Worm (Caenorhabditis elegans) whole organism, midembryonic: ENCODE data around the gene K09E9.1.

Experiments used
- T22C8.4 ChIP-seq: fragments of 200-800 bp; sonication (Bioruptor generic); IDR thresholded peaks from 2 replicates; pipeline ENCODE4 v1.3.6; 2022; ENCODE audit warnings: missing genetic modification characterization, missing compliant biosample characterization
- cog-1 ChIP-seq: sonication (generic microtip); optimal IDR thresholded peaks from 2 replicates; lab custom pipeline; 2016; ENCODE audit warnings: missing genetic modification characterization, missing compliant biosample characterization
- flt-1 ChIP-seq: fragments of 200-800 bp; sonication (Bioruptor generic); IDR thresholded peaks from 2 replicates; pipeline ENCODE4 v1.3.6; 2022; ENCODE audit warnings: missing genetic modification characterization, missing compliant biosample characterization
- klf-2 ChIP-seq: fragments of 200-800 bp; sonication (Bioruptor generic); conservative IDR thresholded peaks from 2 replicates; pipeline ENCODE4 v1.3.6; 2022; ENCODE audit warnings: missing genetic modification reagents, missing genetic modification characterization, missing compliant biosample characterization
- med-1 ChIP-seq: sonication (generic microtip); optimal IDR thresholded peaks from 2 replicates; lab custom pipeline; 2017; ENCODE audit warnings: missing genetic modification characterization, mild to moderate bottlenecking, missing compliant biosample characterization, antibody characterized with exemption, missing genetic modification reagents; ENCODE audit not compliant: insufficient read depth
- ref-1 ChIP-seq: fragments of 200-800 bp; sonication (Bioruptor generic); conservative IDR thresholded peaks from 2 replicates; pipeline ENCODE4 v1.3.6; 2022; ENCODE audit warnings: missing genetic modification reagents, missing genetic modification characterization, missing compliant biosample characterization
- tab-1 ChIP-seq: fragments of 200-800 bp; sonication (Bioruptor generic); IDR thresholded peaks from 2 replicates; pipeline ENCODE4 v1.3.6; 2022; ENCODE audit warnings: missing genetic modification characterization, missing compliant biosample characterization
- ztf-23 ChIP-seq: fragments of 200-800 bp; sonication (Bioruptor generic); IDR thresholded peaks from 2 replicates; pipeline ENCODE4 v1.3.6; 2022; ENCODE audit warnings: missing genetic modification reagents, missing genetic modification characterization, missing compliant biosample characterization
- ztf-29 ChIP-seq: fragments of 200-800 bp; sonication (Bioruptor generic); IDR thresholded peaks from 2 replicates; pipeline ENCODE4 v1.3.6; 2022; ENCODE audit warnings: missing genetic modification reagents, missing genetic modification characterization, missing compliant biosample characterization

Gene K09E9.1

DNA sequence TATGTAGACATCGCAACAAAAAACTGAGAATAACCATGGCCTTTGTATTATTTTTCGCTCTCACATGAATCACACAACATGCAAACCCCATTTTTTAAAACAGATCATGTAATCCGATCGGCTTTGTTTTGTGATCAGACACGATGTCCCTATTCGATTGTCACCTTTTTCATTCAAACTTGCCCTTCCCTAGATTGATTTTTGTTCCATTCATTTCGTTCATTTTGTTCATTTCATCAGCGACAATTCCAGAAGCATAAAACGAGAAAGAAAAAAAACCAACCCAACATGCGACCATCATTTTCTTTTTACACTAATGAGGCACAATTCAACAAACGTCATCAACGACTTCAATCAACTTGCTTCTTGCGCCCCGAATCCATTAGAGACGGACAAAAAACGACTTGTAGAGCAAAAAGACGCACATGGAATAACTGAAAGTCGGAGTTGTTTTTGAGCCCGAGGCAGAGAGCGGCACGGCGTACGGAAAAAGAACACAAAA is 30.7 kb downstream of the K09E9.1 start, which contains the start of gene F59D12.3:
Gene F59D12.3, minus strand, starts transcription at position 51 of the 502 bp plus-strand sequence.
- no peak for TF ChIP-seq klf-2 (GFP tag; lab: Robert Waterston, UW)
- TF ChIP-seq ztf-23 (GFP tag; lab: Robert Waterston, UW): no peak
- no peak for TF ChIP-seq tab-1 (GFP tag; lab: Robert Waterston, UW)
- no peak for TF ChIP-seq T22C8.4 (GFP tag; lab: Robert Waterston, UW)

DNA sequence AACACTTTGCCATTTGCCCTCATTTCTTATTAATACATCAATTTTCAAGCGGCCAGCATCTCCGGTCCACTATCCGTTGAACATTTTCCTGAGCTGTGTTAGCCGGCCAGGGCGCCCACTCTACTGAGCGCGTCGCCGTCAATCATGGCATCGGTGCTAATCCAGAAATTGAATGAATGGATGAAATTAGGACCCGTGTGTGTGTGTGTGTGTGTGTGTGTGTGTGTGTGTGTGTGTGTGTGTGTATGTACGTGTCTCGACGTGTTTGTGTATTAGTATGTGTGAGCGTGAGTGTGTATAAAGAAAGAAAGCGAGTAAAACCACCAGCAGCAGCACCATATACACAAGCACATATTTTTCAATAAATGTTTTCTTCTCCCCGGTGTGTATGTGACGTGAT is 32.9 kb downstream of the K09E9.1 start:
- TF ChIP-seq T22C8.4 (GFP tag; lab: Robert Waterston, UW) (no peak), flt-1 (GFP tag; lab: Robert Waterston, UW) (no peak), cog-1 (tag; lab: Kevin White, UChicago) (no peak), ztf-23 (GFP tag; lab: Robert Waterston, UW) (no peak), ref-1 (GFP tag; lab: Robert Waterston, UW) (no peak), med-1 (GFP tag; lab: Kevin White, UChicago) (no peak), ztf-29 (GFP tag; lab: Robert Waterston, UW) (no peak), tab-1 (GFP tag; lab: Robert Waterston, UW) (no peak), klf-2 (GFP tag; lab: Robert Waterston, UW) (no peak)

DNA sequence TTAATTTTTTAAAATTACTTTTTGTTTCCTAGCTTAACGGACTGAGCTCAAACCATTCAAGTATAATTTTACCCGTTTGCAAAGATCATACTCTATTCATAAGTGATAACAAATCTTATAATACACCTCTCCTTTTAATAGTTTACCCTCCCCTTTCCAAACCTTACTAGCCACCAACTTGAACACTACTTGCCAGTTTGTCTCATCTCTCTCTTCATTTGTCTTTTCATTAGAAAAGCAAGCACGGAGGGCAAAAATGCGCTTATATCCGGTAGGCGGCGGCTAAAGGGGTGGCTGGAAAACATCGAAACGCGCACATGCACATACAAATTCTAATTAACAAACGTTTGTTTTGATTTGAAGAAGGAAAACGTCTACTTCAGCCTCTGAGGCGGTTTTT is 34.7 kb downstream of the K09E9.1 start:
- no peak for TF ChIP-seq cog-1 (tag; lab: Kevin White, UChicago)
- TF ChIP-seq tab-1 (GFP tag; lab: Robert Waterston, UW): no peak
- TF ChIP-seq T22C8.4 (GFP tag; lab: Robert Waterston, UW): no peak
- TF ChIP-seq med-1 (GFP tag; lab: Kevin White, UChicago): no peak
- TF ChIP-seq ref-1 (GFP tag; lab: Robert Waterston, UW): no peak
- no peak for TF ChIP-seq flt-1 (GFP tag; lab: Robert Waterston, UW)
- no peak for TF ChIP-seq klf-2 (GFP tag; lab: Robert Waterston, UW)
- no peak for TF ChIP-seq ztf-29 (GFP tag; lab: Robert Waterston, UW)
- TF ChIP-seq ztf-23 (GFP tag; lab: Robert Waterston, UW): no peak

- TF ChIP-seq ztf-23 (GFP tag; lab: Robert Waterston, UW) (no peak), ztf-29 (GFP tag; lab: Robert Waterston, UW) (no peak), T22C8.4 (GFP tag; lab: Robert Waterston, UW) (no peak), flt-1 (GFP tag; lab: Robert Waterston, UW) (no peak), ref-1 (GFP tag; lab: Robert Waterston, UW) (no peak), med-1 (GFP tag; lab: Kevin White, UChicago) (no peak), cog-1 (tag; lab: Kevin White, UChicago) (no peak), tab-1 (GFP tag; lab: Robert Waterston, UW) (no peak), klf-2 (GFP tag; lab: Robert Waterston, UW) (no peak)
Measured at ce11 chrX:15655623-15656022, 35.3 kb downstream of the K09E9.1 start.

DNA sequence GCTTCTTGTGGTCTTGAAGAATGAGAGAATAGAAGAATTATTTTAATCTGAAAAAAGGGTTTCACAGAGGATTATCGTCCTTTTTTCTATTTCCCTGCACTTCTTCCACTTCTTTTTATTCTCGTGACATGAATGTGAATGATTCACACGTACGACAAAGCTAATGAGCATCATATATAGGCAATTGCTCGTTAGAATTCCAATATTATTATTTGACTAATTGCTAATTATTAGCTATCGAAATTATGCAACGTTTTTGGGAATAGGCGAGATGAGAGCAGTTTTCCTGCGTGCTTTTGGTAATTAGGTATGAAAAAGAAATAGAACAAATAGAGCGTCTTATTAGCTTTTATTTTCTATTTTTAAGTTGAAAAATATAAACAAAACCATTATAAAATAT is 37.5 kb downstream of the K09E9.1 start:
- no peak for TF ChIP-seq ztf-23 (GFP tag; lab: Robert Waterston, UW)
- TF ChIP-seq ztf-29 (GFP tag; lab: Robert Waterston, UW): no peak
- no peak for TF ChIP-seq klf-2 (GFP tag; lab: Robert Waterston, UW)
- no peak for TF ChIP-seq T22C8.4 (GFP tag; lab: Robert Waterston, UW)
- TF ChIP-seq flt-1 (GFP tag; lab: Robert Waterston, UW): no peak
- TF ChIP-seq tab-1 (GFP tag; lab: Robert Waterston, UW): no peak
- no peak for TF ChIP-seq med-1 (GFP tag; lab: Kevin White, UChicago)
- TF ChIP-seq ref-1 (GFP tag; lab: Robert Waterston, UW): no peak
- no peak for TF ChIP-seq cog-1 (tag; lab: Kevin White, UChicago)

DNA sequence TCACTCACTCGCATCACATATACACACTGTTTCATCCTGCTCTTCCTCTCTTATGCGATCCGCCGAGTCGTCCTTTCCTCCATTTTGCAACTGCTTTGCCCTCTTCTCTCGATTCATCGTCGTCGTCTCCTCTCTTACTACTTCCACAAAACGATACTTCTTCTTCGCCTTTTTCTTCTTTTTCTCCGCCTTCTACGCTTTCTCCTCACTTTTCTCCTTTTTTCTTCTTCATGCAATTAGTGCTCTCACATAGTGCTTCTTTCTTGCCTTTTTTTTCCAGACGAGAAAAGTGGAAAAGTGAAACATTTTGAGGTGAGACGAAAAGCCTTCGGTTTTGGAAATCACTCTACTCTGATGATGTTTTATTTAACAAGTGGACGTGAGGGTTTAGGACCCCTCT is 39.3 kb downstream of the K09E9.1 start:
- no peak for TF ChIP-seq med-1 (GFP tag; lab: Kevin White, UChicago)
- no peak for TF ChIP-seq tab-1 (GFP tag; lab: Robert Waterston, UW)
- no peak for TF ChIP-seq ztf-23 (GFP tag; lab: Robert Waterston, UW)
- TF ChIP-seq T22C8.4 (GFP tag; lab: Robert Waterston, UW): no peak
- no peak for TF ChIP-seq klf-2 (GFP tag; lab: Robert Waterston, UW)
- TF ChIP-seq ref-1 (GFP tag; lab: Robert Waterston, UW): no peak

- no peak for TF ChIP-seq ref-1 (GFP tag; lab: Robert Waterston, UW)
- TF ChIP-seq med-1 (GFP tag; lab: Kevin White, UChicago): no peak
- TF ChIP-seq ztf-23 (GFP tag; lab: Robert Waterston, UW): no peak
- TF ChIP-seq cog-1 (tag; lab: Kevin White, UChicago): no peak
- no peak for TF ChIP-seq T22C8.4 (GFP tag; lab: Robert Waterston, UW)
- no peak for TF ChIP-seq ztf-29 (GFP tag; lab: Robert Waterston, UW)
- TF ChIP-seq tab-1 (GFP tag; lab: Robert Waterston, UW): no peak
- no peak for TF ChIP-seq flt-1 (GFP tag; lab: Robert Waterston, UW)
- TF ChIP-seq klf-2 (GFP tag; lab: Robert Waterston, UW): no peak
Measured at ce11 chrX:15663740-15664139, 43.4 kb downstream of the K09E9.1 start.

ce11 chrX:15666169-15666811 is 46.0 kb downstream of the K09E9.1 start, which contains the start of gene pcdr-1:
pcdr-1 (plus strand) TSS chrX:15666761.
- TF ChIP-seq ztf-23 (GFP tag; lab: Robert Waterston, UW) (no peak), tab-1 (GFP tag; lab: Robert Waterston, UW) (no peak), flt-1 (GFP tag; lab: Robert Waterston, UW) (no peak), T22C8.4 (GFP tag; lab: Robert Waterston, UW) (no peak), klf-2 (GFP tag; lab: Robert Waterston, UW) (no peak), med-1 (GFP tag; lab: Kevin White, UChicago) (no peak), ref-1 (GFP tag; lab: Robert Waterston, UW) (no peak), cog-1 (tag; lab: Kevin White, UChicago) (no peak), ztf-29 (GFP tag; lab: Robert Waterston, UW) (no peak)
